Worm (Caenorhabditis elegans) whole organism, early embryonic: ENCODE data around the gene toh-1.

Source experiments
- ama-1 ChIP-seq: fragments of 150-350 bp; optimal IDR thresholded peaks from 2 replicates; lab custom pipeline; 2014
- hnd-1 ChIP-seq: sonication (generic microtip); optimal IDR thresholded peaks from 2 replicates; lab custom pipeline; 2016; ENCODE audit warnings: missing genetic modification characterization, missing compliant biosample characterization

DNA sequence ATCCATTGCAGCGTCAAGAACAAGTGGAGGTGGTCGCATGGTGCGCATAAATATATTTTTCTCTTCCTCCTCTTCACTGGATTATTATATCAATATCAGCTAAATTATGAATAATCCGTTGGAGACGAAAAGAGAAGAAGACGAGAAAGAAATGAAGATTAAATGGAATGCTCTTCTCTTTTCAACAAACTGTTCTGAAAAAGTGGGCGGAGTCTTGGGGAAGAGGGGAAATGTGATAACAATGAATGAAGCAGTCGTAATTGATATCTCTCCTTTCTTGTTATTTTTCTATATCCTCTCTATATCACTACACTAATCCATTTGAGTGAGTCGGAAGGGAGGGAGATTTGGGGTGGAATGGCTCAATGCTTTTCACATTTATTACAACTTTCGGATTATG, 49.5 kb downstream of the toh-1 start, which contains the start of gene arcp-1:
- TF ChIP-seq hnd-1 (tag; lab: Kevin White, UChicago) (no peak), ama-1 (no peak)
